Worm (Caenorhabditis elegans) whole organism, dauer: ENCODE measurements around the gene gpa-5.

Source experiments
- unc-62 ChIP-seq: sonication (generic microtip); optimal IDR thresholded peaks from 2 replicates; lab custom pipeline; 2017; ENCODE audit warnings: missing biosample characterization, missing genetic modification reagents, missing genetic modification characterization

The gpa-5 gene

ce11 chrX:2079536-2079935, 41.3 kb downstream of the gpa-5 start, which contains the start of gene F49H12.4:
F49H12.4 (plus strand) TSS chrX:2079836.
- no peak for TF ChIP-seq unc-62 (GFP tag; lab: Kevin White, UChicago)

ce11 chrX:2078822-2079221, 42.0 kb downstream of the gpa-5 start:
- no peak for TF ChIP-seq unc-62 (GFP tag; lab: Kevin White, UChicago)

- no peak for TF ChIP-seq unc-62 (GFP tag; lab: Kevin White, UChicago)
These were observed 45.7 kb downstream of the gpa-5 start for ce11 chrX:2075169-2075568.

- no peak for TF ChIP-seq unc-62 (GFP tag; lab: Kevin White, UChicago)
These were observed 46.8 kb downstream of the gpa-5 start, which contains the start of gene txdc-12.2 for ce11 chrX:2074055-2074454. txdc-12.2 (plus strand) TSS chrX:2074450.

ce11 chrX:2071392-2072001, 49.4 kb downstream of the gpa-5 start:
- TF ChIP-seq unc-62 (GFP tag; lab: Kevin White, UChicago) = no peak

ce11 chrX:2070418-2070996, 50.4 kb downstream of the gpa-5 start, which contains the start of gene acl-4:
acl-4 (minus strand) TSS chrX:2070444.
- no peak for TF ChIP-seq unc-62 (GFP tag; lab: Kevin White, UChicago)
